Comparison of ENCODE assay signal across 3 fruit fly cellular contexts in the genomic region with DNA sequence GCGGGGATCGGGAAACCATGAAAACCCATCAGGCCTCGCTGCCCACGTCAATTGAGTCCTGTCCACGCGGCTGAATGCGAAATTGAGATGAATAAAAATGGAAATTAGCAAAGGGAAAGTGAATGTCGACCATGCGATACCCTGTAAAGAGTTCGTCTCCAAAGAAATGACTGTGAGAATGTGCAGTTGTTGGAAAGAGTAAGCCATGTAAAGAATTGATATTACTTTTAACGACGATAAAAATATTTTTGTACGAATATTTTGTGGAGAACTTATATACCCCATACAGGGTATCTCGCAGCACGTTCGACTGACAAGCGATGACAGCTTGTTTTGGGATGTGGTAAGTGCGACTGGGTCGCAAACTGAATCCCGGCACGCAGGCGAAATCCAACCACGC.
A peak's percentile ranks its signal among the peaks of the same experiment; 100 is the strongest.
TF ChIP-seq lines count a peak whose summit lies in the region.

No protein-coding gene starts in this region.

TF ChIP-seq in whole organism, embryonic, 481 proteins besides CTCF, POLR2A, EP300 and RAD21 (continued from another document and continues in another):
- TF ChIP-seq lov (optimal IDR thresholded peaks at IDR 0.05; lab: Kevin White, UChicago) = no peak
- peak; percentile 57; the same call in 1 of the 3 replicates for TF ChIP-seq lov (GFP tag; IDR thresholded peaks at IDR 0.05; lab: Robert Waterston, UW)
- TF ChIP-seq CG8089 (GFP tag; optimal IDR thresholded peaks at IDR 0.05; lab: Kevin White, UChicago) = no peak
- no peak for TF ChIP-seq CG34376 (GFP tag; optimal IDR thresholded peaks at IDR 0.05; lab: Kevin White, UChicago)
- TF ChIP-seq Hey (tag; optimal IDR thresholded peaks at IDR 0.05; lab: Kevin White, UChicago) = no peak
- TF ChIP-seq Rfx (GFP tag; IDR thresholded peaks at IDR 0.05; lab: Robert Waterston, UW) = peak; percentile 45
- no peak for TF ChIP-seq Med (GFP tag; lab: Kevin White, UChicago)
- TF ChIP-seq CG42726 (GFP tag; IDR thresholded peaks at IDR 0.05; lab: Robert Waterston, UW; ENCODE audit: partially characterized antibody) = no peak
- TF ChIP-seq sens-2 (GFP tag; IDR thresholded peaks at IDR 0.05; lab: Robert Waterston, UW) = no peak
- TF ChIP-seq danr (GFP tag; IDR thresholded peaks at IDR 0.05; lab: Robert Waterston, UW) = no peak
- TF ChIP-seq trem (tag; optimal IDR thresholded peaks at IDR 0.05; lab: Kevin White, UChicago) = no peak
- peak; percentile 44; the same call in 1 of the 2 replicates for TF ChIP-seq slbo (GFP tag; IDR thresholded peaks at IDR 0.05; lab: Robert Waterston, UW)
- no peak for TF ChIP-seq CG17829 (tag; optimal IDR thresholded peaks at IDR 0.05; lab: Kevin White, UChicago)
- TF ChIP-seq CG4820 (GFP tag; optimal IDR thresholded peaks at IDR 0.05; lab: Kevin White, UChicago) = peak; percentile 33
- no peak for TF ChIP-seq salm (tag; optimal IDR thresholded peaks at IDR 0.05; lab: Kevin White, UChicago)
- no peak for TF ChIP-seq CG9876 (GFP tag; optimal IDR thresholded peaks at IDR 0.05; lab: Kevin White, UChicago)
- peak; percentile 59 for TF ChIP-seq gem (tag; optimal IDR thresholded peaks at IDR 0.05; lab: Kevin White, UChicago)
- TF ChIP-seq CG3407 (GFP tag; optimal IDR thresholded peaks at IDR 0.05; lab: Kevin White, UChicago) = no peak
- TF ChIP-seq dmrt99B (tag; optimal IDR thresholded peaks at IDR 0.05; lab: Kevin White, UChicago) = no peak
- TF ChIP-seq bsh (GFP tag; optimal IDR thresholded peaks at IDR 0.05; lab: Kevin White, UChicago) = peak in 1 of 2 experiments; percentile 49
- TF ChIP-seq bigmax (GFP tag; optimal IDR thresholded peaks at IDR 0.05; lab: Kevin White, UChicago) = no peak
- TF ChIP-seq BtbVII (GFP tag; optimal IDR thresholded peaks at IDR 0.05; lab: Kevin White, UChicago) = no peak
- TF ChIP-seq CG13287 (GFP tag; IDR thresholded peaks at IDR 0.05; lab: Robert Waterston, UW; ENCODE audit: partially characterized antibody) = no peak
- no peak for TF ChIP-seq Spps (tag; optimal IDR thresholded peaks at IDR 0.05; lab: Kevin White, UChicago)
- TF ChIP-seq ATbp (GFP tag; optimal IDR thresholded peaks at IDR 0.05; lab: Kevin White, UChicago) = no peak
- TF ChIP-seq CG8765 (GFP tag; IDR thresholded peaks at IDR 0.05; lab: Robert Waterston, UW) = peak; percentile 38; the same call in 1 of the 2 replicates
- TF ChIP-seq Sry-δ (GFP tag; optimal IDR thresholded peaks at IDR 0.05; lab: Kevin White, UChicago) = no peak
- peak; percentile 9 for TF ChIP-seq CG9817 (tag; optimal IDR thresholded peaks at IDR 0.05; lab: Kevin White, UChicago)
- no peak for TF ChIP-seq Bdp1 (GFP tag; optimal IDR thresholded peaks at IDR 0.05; lab: Kevin White, UChicago)
- TF ChIP-seq CG15601 (tag; optimal IDR thresholded peaks at IDR 0.05; lab: Kevin White, UChicago) = no peak
- no peak for TF ChIP-seq CG18619 (GFP tag; optimal IDR thresholded peaks at IDR 0.05; lab: Kevin White, UChicago)
- TF ChIP-seq Oaz (GFP tag; IDR thresholded peaks at IDR 0.05; lab: Robert Waterston, UW) = no peak
- TF ChIP-seq CG17568 (GFP tag; optimal IDR thresholded peaks at IDR 0.05; lab: Kevin White, UChicago) = no peak
- TF ChIP-seq CG11247 (GFP tag; IDR thresholded peaks at IDR 0.05; lab: Robert Waterston, UW) = no peak
- no peak for TF ChIP-seq scrt (GFP tag; optimal IDR thresholded peaks at IDR 0.05; lab: Kevin White, UChicago)
- no peak for TF ChIP-seq CG12744 (GFP tag; optimal IDR thresholded peaks at IDR 0.05; lab: Kevin White, UChicago)
- peak; percentile 12 for TF ChIP-seq fd102C (GFP tag; optimal IDR thresholded peaks at IDR 0.05; lab: Kevin White, UChicago)
- TF ChIP-seq CG33557 (GFP tag; optimal IDR thresholded peaks at IDR 0.05; lab: Kevin White, UChicago) = no peak
- TF ChIP-seq Bteb2 (GFP tag; optimal IDR thresholded peaks at IDR 0.05; lab: Kevin White, UChicago) = peak; percentile 10
- peak; percentile 58 for TF ChIP-seq CG17328 (GFP tag; IDR thresholded peaks at IDR 0.05; lab: Robert Waterston, UW)
- TF ChIP-seq CG30431 (GFP tag; optimal IDR thresholded peaks at IDR 0.05; lab: Kevin White, UChicago) = peak; percentile 41
- TF ChIP-seq CG10147 (GFP tag; optimal IDR thresholded peaks at IDR 0.05; lab: Kevin White, UChicago) = no peak
- TF ChIP-seq CG8281 (tag; optimal IDR thresholded peaks at IDR 0.05; lab: Kevin White, UChicago) = no peak
- peak; percentile 16 for TF ChIP-seq CG12236 (GFP tag; optimal IDR thresholded peaks at IDR 0.05; lab: Kevin White, UChicago)

TF ChIP-seq in whole organism, prepupa, 60 proteins besides CTCF, POLR2A, EP300 and RAD21 (continued from another document):
- TF ChIP-seq CG11902 (GFP tag; optimal IDR thresholded peaks at IDR 0.05; lab: Kevin White, UChicago) (peak; percentile 52), pdm3 (GFP tag; optimal IDR thresholded peaks at IDR 0.05; lab: Kevin White, UChicago) (peak; percentile 60), CG3919 (GFP tag; optimal IDR thresholded peaks at IDR 0.05; lab: Kevin White, UChicago) (peak; percentile 76), CG8119 (GFP tag; IDR thresholded peaks at IDR 0.05; lab: Robert Waterston, UW) (peak; percentile 73), Gug (GFP tag; IDR thresholded peaks at IDR 0.05; lab: Robert Waterston, UW) (peak; percentile 53; the same call in 1 of the 2 replicates), Ets96B (tag; optimal IDR thresholded peaks at IDR 0.05; lab: Kevin White, UChicago) (no peak), OdsH (GFP tag; optimal IDR thresholded peaks at IDR 0.05; lab: Kevin White, UChicago) (peak; percentile 66), Ets21C (GFP tag; optimal IDR thresholded peaks at IDR 0.05; lab: Kevin White, UChicago) (peak; percentile 63), vri (GFP tag; optimal IDR thresholded peaks at IDR 0.05; lab: Kevin White, UChicago) (no peak), achi (GFP tag; optimal IDR thresholded peaks at IDR 0.05; lab: Kevin White, UChicago) (peak; percentile 66), CG8632 (GFP tag; optimal IDR thresholded peaks at IDR 0.05; lab: Kevin White, UChicago) (peak; percentile 26), Sox14 (GFP tag; optimal IDR thresholded peaks at IDR 0.05; lab: Kevin White, UChicago) (peak; percentile 68), Eip75B (GFP tag; optimal IDR thresholded peaks at IDR 0.05; lab: Kevin White, UChicago) (peak; percentile 63), CG34406 (GFP tag; optimal IDR thresholded peaks at IDR 0.05; lab: Kevin White, UChicago) (peak; percentile 54), acj6 (GFP tag; optimal IDR thresholded peaks at IDR 0.05; lab: Kevin White, UChicago) (peak; percentile 69), CG15336 (GFP tag; IDR thresholded peaks at IDR 0.05; lab: Robert Waterston, UW) (peak; percentile 72), CG11762 (GFP tag; optimal IDR thresholded peaks at IDR 0.05; lab: Kevin White, UChicago; ENCODE audit: insufficient read depth) (peak; percentile 25), CG16779 (tag; optimal IDR thresholded peaks at IDR 0.05; lab: Kevin White, UChicago) (peak; percentile 21), CG8319 (GFP tag; optimal IDR thresholded peaks at IDR 0.05; lab: Kevin White, UChicago) (peak; percentile 28), salr (GFP tag; optimal IDR thresholded peaks at IDR 0.05; lab: Kevin White, UChicago) (peak; percentile 1 to 41), fd59A (GFP tag; optimal IDR thresholded peaks at IDR 0.05; lab: Kevin White, UChicago) (peak; percentile 20), lz (GFP tag; optimal IDR thresholded peaks at IDR 0.05; lab: Kevin White, UChicago) (peak; percentile 76), fd85E (GFP tag; optimal IDR thresholded peaks at IDR 0.05; lab: Kevin White, UChicago) (no peak), CG31627 (GFP tag; optimal IDR thresholded peaks at IDR 0.05; lab: Kevin White, UChicago) (peak; percentile 83), CG1621 (tag; optimal IDR thresholded peaks at IDR 0.05; lab: Kevin White, UChicago) (peak; percentile 55), dac (GFP tag; optimal IDR thresholded peaks at IDR 0.05; lab: Kevin White, UChicago) (no peak), dsx (GFP tag; optimal IDR thresholded peaks at IDR 0.05; lab: Kevin White, UChicago; ENCODE audit: poor library complexity, severe bottlenecking) (no peak), Hr39 (GFP tag; optimal IDR thresholded peaks at IDR 0.05; lab: Kevin White, UChicago) (peak; percentile 88), CG11294 (GFP tag; IDR thresholded peaks at IDR 0.05; lab: Robert Waterston, UW) (0 out of 2 replicates have a peak, but pooled peaks have one; percentile 38), CG3032 (tag; optimal IDR thresholded peaks at IDR 0.05; lab: Kevin White, UChicago) (no peak), svp (GFP tag; lab: Kevin White, UChicago) (peak; percentile 86), spab (GFP tag; optimal IDR thresholded peaks at IDR 0.05; lab: Kevin White, UChicago) (peak; percentile 38), Sox15 (GFP tag; optimal IDR thresholded peaks at IDR 0.05; lab: Kevin White, UChicago) (peak; percentile 48), CG6276 (GFP tag; optimal IDR thresholded peaks at IDR 0.05; lab: Kevin White, UChicago) (peak; percentile 40), CG10669 (GFP tag; optimal IDR thresholded peaks at IDR 0.05; lab: Kevin White, UChicago) (peak; percentile 56), CG4318 (GFP tag; optimal IDR thresholded peaks at IDR 0.05; lab: Kevin White, UChicago) (peak; percentile 52), Eip93F (GFP tag; optimal IDR thresholded peaks at IDR 0.05; lab: Kevin White, UChicago) (no peak), Blimp-1 (GFP tag; optimal IDR thresholded peaks at IDR 0.05; lab: Kevin White, UChicago) (peak; percentile 30)
TF ChIP-seq in whole organism, prepupa: peak in this region for 46.

TF ChIP-seq in whole organism, wandering third instar larva, 38 proteins besides CTCF, POLR2A, EP300 and RAD21 (continued from another document):
- no peak for TF ChIP-seq Vsx2 (GFP tag; optimal IDR thresholded peaks at IDR 0.05; lab: Kevin White, UChicago; ENCODE audit: partially characterized antibody)
TF ChIP-seq in whole organism, wandering third instar larva: peak in this region for 12.
